Worm (Caenorhabditis elegans): ENCODE data around the gene T10D4.7.
"Not testable (repeated sequence)": the region's sequence is repeated elsewhere in the genome, so short reads cannot be mapped to it uniquely, and the experiment has no call there.

T10D4.7 gene

DNA sequence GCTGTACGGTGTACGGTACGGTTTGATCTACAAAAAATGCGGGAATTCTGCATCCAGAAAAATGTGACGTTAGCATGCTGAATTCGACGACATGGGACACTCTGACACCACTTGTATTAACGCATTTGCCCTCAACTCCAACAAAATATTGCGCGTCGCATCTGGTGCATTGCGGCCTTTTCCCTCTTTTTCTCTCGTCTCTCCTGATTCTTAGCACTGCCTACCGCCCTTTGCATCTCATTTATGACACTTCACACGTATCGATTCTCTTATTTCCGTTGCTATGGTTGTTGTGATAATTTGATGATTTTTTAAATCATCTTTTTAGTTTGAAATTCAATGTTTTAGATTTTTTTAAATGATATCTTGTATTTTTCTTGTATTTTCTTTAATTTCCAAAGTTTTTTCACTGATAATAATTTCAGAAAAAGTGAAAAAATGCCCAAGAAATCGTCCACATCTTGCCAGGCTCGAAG, 1.4 kb downstream of the T10D4.7 start, which contains the start of gene T10D4.6:
TSS of gene T10D4.6 (plus strand) at position 426 of the 476 bp plus-strand sequence.
- TF ChIP-seq sptf-1 (tag; optimal IDR thresholded peaks at IDR 0.05): peak; percentile 30
- TF ChIP-seq mls-2 (tag; optimal IDR thresholded peaks at IDR 0.05): no peak
- no peak for TF ChIP-seq elt-3 (tag; optimal IDR thresholded peaks at IDR 0.05)
- TF ChIP-seq mep-1 (tag; optimal IDR thresholded peaks at IDR 0.05): peak; percentile 53
- peak; percentile 28 for TF ChIP-seq unc-62 (GFP tag; optimal IDR thresholded peaks at IDR 0.05)
- TF ChIP-seq ces-1 (GFP tag; optimal IDR thresholded peaks at IDR 0.05): no peak
- TF ChIP-seq ham-2 (GFP tag; optimal IDR thresholded peaks at IDR 0.05): no peak
- TF ChIP-seq pha-4 (tag; optimal IDR thresholded peaks at IDR 0.05): peak; percentile 33
- TF ChIP-seq tbx-8 (GFP tag; optimal IDR thresholded peaks at IDR 0.05): no peak
- TF ChIP-seq ceh-39 (tag; optimal IDR thresholded peaks at IDR 0.05): peak; percentile 9
- TF ChIP-seq hlh-1 (tag; optimal IDR thresholded peaks at IDR 0.05): peak; percentile 18
- no peak for TF ChIP-seq lin-32 (GFP tag; optimal IDR thresholded peaks at IDR 0.05)
- TF ChIP-seq lin-13 (tag; optimal IDR thresholded peaks at IDR 0.05): peak; percentile 17
- TF ChIP-seq unc-120 (tag; optimal IDR thresholded peaks at IDR 0.05; ENCODE audit: poor library complexity, severe bottlenecking): no peak
- TF ChIP-seq nhr-76 (tag; optimal IDR thresholded peaks at IDR 0.05): no peak

DNA sequence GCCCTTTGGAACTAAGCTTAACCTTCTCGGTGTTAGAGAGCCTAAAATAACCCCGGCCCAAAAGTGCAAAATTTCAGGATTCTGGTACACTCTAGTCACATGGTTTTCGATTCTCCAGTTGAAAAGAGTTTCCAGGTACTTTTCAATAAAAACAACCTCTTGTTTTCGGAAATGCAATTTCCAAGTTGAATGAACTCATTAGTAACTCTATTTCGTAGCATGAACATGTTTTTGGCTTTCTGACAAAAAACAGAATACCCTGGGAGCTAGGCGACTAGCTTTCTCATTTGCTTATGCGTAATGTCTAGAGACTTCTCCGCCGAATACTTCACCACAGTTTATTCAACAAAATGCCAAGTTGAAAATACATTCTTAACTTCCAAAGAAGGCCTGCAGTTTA, 5.6 kb downstream of the T10D4.7 start, which contains the start of gene srh-71:
TSS of gene srh-71 (plus strand) at position 301 of the 400 bp plus-strand sequence.
- TF ChIP-seq blmp-1 (tag; optimal IDR thresholded peaks at IDR 0.05) (no peak), ztf-11 (tag; optimal IDR thresholded peaks at IDR 0.05) (no peak), unc-120 (tag; optimal IDR thresholded peaks at IDR 0.05; ENCODE audit: poor library complexity, severe bottlenecking) (no peak), ceh-83 (GFP tag; optimal IDR thresholded peaks at IDR 0.05) (no peak), snpc-4 (tag; optimal IDR thresholded peaks at IDR 0.05) (no peak), ham-2 (GFP tag; optimal IDR thresholded peaks at IDR 0.05) (no peak), unc-62 (GFP tag; optimal IDR thresholded peaks at IDR 0.05) (no peak), bed-3 (GFP tag; optimal IDR thresholded peaks at IDR 0.05) (no peak), nhr-2 (tag; optimal IDR thresholded peaks at IDR 0.05) (no peak), nhr-28 (tag; optimal IDR thresholded peaks at IDR 0.05) (no peak), lin-32 (GFP tag; optimal IDR thresholded peaks at IDR 0.05) (no peak)

DNA sequence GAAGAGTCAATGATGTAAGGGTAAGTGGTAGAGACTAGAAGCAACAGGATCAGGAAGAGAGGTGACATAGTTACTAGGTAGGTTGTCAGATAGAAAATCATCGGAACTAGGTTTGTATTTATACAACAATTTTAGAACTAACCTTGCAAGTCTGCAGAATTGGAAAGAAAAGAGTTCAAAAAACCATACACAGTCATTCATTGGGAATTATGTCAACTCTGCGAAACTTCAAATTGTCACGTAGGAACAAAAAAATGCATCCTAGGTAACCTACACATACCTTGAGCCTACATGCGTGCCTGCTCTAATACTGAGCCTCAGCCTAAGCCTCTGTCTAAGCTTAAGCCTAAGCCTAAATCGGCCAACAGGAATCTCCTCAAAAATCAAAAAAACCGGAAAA, 8.8 kb downstream of the T10D4.7 start, which contains the start of gene ins-19:
TSS of gene ins-19 (minus strand) at position 101 of the 400 bp plus-strand sequence.
- TF ChIP-seq nhr-12 (tag; optimal IDR thresholded peaks at IDR 0.05) (no peak), flh-1 (GFP tag; optimal IDR thresholded peaks at IDR 0.05) (no peak), lin-32 (GFP tag; optimal IDR thresholded peaks at IDR 0.05) (no peak), hlh-1 (tag; optimal IDR thresholded peaks at IDR 0.05) (no peak), unc-62 (GFP tag; optimal IDR thresholded peaks at IDR 0.05) (no peak), tbx-8 (GFP tag; optimal IDR thresholded peaks at IDR 0.05) (no peak), nhr-28 (tag; optimal IDR thresholded peaks at IDR 0.05) (no peak)

DNA sequence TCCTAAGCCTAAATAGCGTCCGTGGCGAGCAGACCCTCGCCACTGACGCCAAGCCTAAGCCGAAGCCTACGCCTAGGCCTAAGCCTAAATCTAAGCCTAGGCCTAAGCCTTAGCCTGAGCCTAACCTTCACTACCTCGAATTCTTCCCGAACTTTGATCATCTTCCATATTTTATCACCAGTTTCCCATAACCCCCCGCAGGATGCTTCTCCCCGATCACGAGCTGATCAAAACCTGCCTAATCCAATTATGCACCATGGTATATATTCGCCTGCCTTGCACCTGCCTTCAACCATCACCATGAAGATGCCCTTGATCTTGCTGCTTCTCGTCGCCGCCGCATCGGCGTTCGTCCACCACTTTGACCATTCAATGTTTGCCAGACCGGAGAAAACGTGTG, 9.2 kb downstream of the T10D4.7 start, which contains the start of gene ins-31:
TSS of gene ins-31 (plus strand) at position 301 of the 400 bp plus-strand sequence.
- not testable (repeated sequence) for TF ChIP-seq sem-2 (GFP tag; optimal IDR thresholded peaks at IDR 0.05); M03D4.4 (tag; optimal IDR thresholded peaks at IDR 0.05); ceh-43 (GFP tag; optimal IDR thresholded peaks at IDR 0.05)

DNA sequence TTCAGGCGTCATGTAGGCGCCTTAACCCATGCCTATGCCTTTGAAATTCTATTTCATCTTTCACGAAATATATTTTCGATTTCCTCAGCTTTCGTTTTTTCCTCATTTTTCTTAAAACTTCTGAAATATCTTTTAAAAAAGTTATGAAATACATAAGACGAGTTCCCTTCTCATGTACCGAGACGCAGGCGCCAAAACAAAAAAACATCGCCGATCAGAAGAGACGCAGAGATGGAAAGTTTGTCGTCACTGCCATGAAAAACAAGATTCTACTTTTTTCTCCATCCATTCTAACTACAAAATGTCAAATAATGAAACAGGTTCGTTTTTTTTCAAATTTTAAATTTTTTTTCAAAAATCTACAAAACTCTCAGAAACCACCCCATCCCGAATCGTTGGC, 11.4 kb downstream of the T10D4.7 start, which contains the start of gene chil-24:
TSS of gene chil-24 (plus strand) at position 156 of the 400 bp plus-strand sequence.
- TF ChIP-seq nhr-237 (tag; optimal IDR thresholded peaks at IDR 0.05): no peak
- no peak for TF ChIP-seq sptf-1 (tag; optimal IDR thresholded peaks at IDR 0.05)
- no peak for TF ChIP-seq unc-39 (tag; optimal IDR thresholded peaks at IDR 0.05)
- TF ChIP-seq lin-32 (GFP tag; optimal IDR thresholded peaks at IDR 0.05): no peak
- TF ChIP-seq sem-2 (GFP tag; optimal IDR thresholded peaks at IDR 0.05): no peak
- TF ChIP-seq ham-2 (GFP tag; optimal IDR thresholded peaks at IDR 0.05): no peak
- no peak for TF ChIP-seq mep-1 (tag; optimal IDR thresholded peaks at IDR 0.05)
- no peak for TF ChIP-seq lsy-2 (tag; optimal IDR thresholded peaks at IDR 0.05)

DNA sequence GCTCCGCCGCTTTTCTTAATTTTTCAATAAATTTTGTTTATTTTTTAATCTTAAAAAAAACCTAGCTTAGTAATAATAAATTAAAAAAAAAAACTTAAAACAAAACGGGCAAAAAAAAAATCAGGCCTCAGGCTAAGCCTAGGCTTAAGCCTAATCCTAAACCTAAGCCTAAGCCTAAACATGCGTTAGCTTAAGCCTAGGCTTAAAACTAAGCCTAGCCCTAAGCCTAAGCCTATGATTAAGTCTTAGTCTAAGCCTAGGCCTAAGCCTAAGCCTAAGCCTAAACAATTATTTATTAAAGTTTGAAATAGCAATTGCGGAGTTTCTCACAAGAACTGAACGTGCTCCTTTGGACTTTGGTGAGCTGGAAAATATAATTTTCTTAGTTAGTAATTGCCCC, 17.7 kb downstream of the T10D4.7 start:
- TF ChIP-seq elt-3 (tag; optimal IDR thresholded peaks at IDR 0.05) (no peak), cnd-1 (tag; optimal IDR thresholded peaks at IDR 0.05) (no peak), flh-1 (GFP tag; optimal IDR thresholded peaks at IDR 0.05) (no peak), blmp-1 (tag; optimal IDR thresholded peaks at IDR 0.05) (no peak), pha-4 (tag; optimal IDR thresholded peaks at IDR 0.05) (no peak), unc-120 (tag; optimal IDR thresholded peaks at IDR 0.05; ENCODE audit: poor library complexity, severe bottlenecking) (no peak), ceh-43 (GFP tag; optimal IDR thresholded peaks at IDR 0.05) (no peak), ceh-83 (GFP tag; optimal IDR thresholded peaks at IDR 0.05) (no peak), bed-3 (GFP tag; optimal IDR thresholded peaks at IDR 0.05) (no peak), nhr-2 (tag; optimal IDR thresholded peaks at IDR 0.05) (no peak), sem-2 (GFP tag; optimal IDR thresholded peaks at IDR 0.05) (no peak), unc-62 (GFP tag; optimal IDR thresholded peaks at IDR 0.05) (no peak), lin-32 (GFP tag; optimal IDR thresholded peaks at IDR 0.05) (no peak), mep-1 (tag; optimal IDR thresholded peaks at IDR 0.05) (no peak), nhr-12 (tag; optimal IDR thresholded peaks at IDR 0.05) (no peak), nhr-237 (tag; optimal IDR thresholded peaks at IDR 0.05) (no peak), mls-2 (tag; optimal IDR thresholded peaks at IDR 0.05) (no peak), tbx-8 (GFP tag; optimal IDR thresholded peaks at IDR 0.05) (no peak)

All from whole organism, mixed stage, embryonic.